Worm (Caenorhabditis elegans) whole organism, midembryonic: ENCODE measurements around the gene C01G10.6.

Experiments
- T22C8.4 ChIP-seq: fragments of 200-800 bp; sonication (Bioruptor generic); IDR thresholded peaks from 2 replicates; pipeline ENCODE4 v1.3.6; 2022; ENCODE audit warnings: missing genetic modification characterization, missing compliant biosample characterization
- cog-1 ChIP-seq: sonication (generic microtip); optimal IDR thresholded peaks from 2 replicates; lab custom pipeline; 2016; ENCODE audit warnings: missing genetic modification characterization, missing compliant biosample characterization
- flt-1 ChIP-seq: fragments of 200-800 bp; sonication (Bioruptor generic); IDR thresholded peaks from 2 replicates; pipeline ENCODE4 v1.3.6; 2022; ENCODE audit warnings: missing genetic modification characterization, missing compliant biosample characterization
- klf-2 ChIP-seq: fragments of 200-800 bp; sonication (Bioruptor generic); conservative IDR thresholded peaks from 2 replicates; pipeline ENCODE4 v1.3.6; 2022; ENCODE audit warnings: missing genetic modification reagents, missing genetic modification characterization, missing compliant biosample characterization
- med-1 ChIP-seq: sonication (generic microtip); optimal IDR thresholded peaks from 2 replicates; lab custom pipeline; 2017; ENCODE audit warnings: missing genetic modification characterization, mild to moderate bottlenecking, missing compliant biosample characterization, antibody characterized with exemption, missing genetic modification reagents; ENCODE audit not compliant: insufficient read depth
- ref-1 ChIP-seq: fragments of 200-800 bp; sonication (Bioruptor generic); conservative IDR thresholded peaks from 2 replicates; pipeline ENCODE4 v1.3.6; 2022; ENCODE audit warnings: missing genetic modification reagents, missing genetic modification characterization, missing compliant biosample characterization
- tab-1 ChIP-seq: fragments of 200-800 bp; sonication (Bioruptor generic); IDR thresholded peaks from 2 replicates; pipeline ENCODE4 v1.3.6; 2022; ENCODE audit warnings: missing genetic modification characterization, missing compliant biosample characterization
- ztf-23 ChIP-seq: fragments of 200-800 bp; sonication (Bioruptor generic); IDR thresholded peaks from 2 replicates; pipeline ENCODE4 v1.3.6; 2022; ENCODE audit warnings: missing genetic modification reagents, missing genetic modification characterization, missing compliant biosample characterization
- ztf-29 ChIP-seq: fragments of 200-800 bp; sonication (Bioruptor generic); IDR thresholded peaks from 2 replicates; pipeline ENCODE4 v1.3.6; 2022; ENCODE audit warnings: missing genetic modification reagents, missing genetic modification characterization, missing compliant biosample characterization

The C01G10.6 gene

DNA sequence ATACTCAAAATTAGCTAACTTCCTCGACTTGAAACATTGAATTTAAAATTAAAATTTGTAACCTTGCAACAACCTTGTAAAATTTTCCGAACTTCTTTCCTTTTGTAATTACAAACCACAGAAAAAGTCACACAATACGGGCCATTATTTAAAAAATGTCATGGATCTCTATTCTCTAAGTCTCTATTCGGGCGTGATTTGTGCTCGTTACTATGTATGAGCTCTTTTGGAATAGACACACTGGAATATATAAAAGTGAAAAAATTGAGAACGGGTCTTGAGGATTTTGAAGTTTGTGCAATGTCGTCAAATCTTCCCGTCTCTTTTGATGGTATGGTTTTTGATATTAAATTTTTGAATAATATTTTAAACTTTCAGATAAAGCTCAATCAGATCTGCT lies 40.5 kb downstream of the C01G10.6 start, which contains the start of gene srr-7:
TSS of gene srr-7 (plus strand) at position 301 of the 400 bp plus-strand sequence.
- TF ChIP-seq ztf-23 (GFP tag; lab: Robert Waterston, UW) (no peak), cog-1 (no peak), med-1 (GFP tag; lab: Kevin White, UChicago) (no peak), tab-1 (GFP tag; lab: Robert Waterston, UW) (no peak), ztf-29 (no peak), ref-1 (GFP tag; lab: Robert Waterston, UW) (no peak), klf-2 (GFP tag; lab: Robert Waterston, UW) (no peak), T22C8.4 (GFP tag; lab: Robert Waterston, UW) (no peak), flt-1 (GFP tag; lab: Robert Waterston, UW) (no peak)

DNA sequence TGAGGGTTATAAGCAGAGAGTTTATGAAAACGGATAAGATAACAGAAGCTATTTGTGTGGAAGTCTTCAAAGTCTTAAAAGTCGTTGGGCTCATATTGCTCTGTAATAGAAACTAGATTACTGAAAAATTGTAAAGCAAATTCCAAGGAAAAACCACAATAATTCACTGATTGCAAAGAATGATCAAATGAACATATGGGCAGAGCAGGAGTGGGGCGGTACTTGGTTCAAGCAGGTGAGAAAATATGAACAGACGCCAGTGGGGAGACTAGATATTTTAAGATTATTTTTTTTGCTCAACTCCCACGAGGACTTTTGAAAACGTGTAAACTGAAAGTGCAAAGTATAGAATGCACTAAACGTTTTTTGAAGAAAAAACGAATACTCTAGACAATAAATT lies 45.0 kb downstream of the C01G10.6 start, which contains the start of gene str-171:
TSS of gene str-171 (minus strand) at position 101 of the 400 bp plus-strand sequence.
- no peak for TF ChIP-seq klf-2 (GFP tag; lab: Robert Waterston, UW)
- TF ChIP-seq T22C8.4 (GFP tag; lab: Robert Waterston, UW), result no peak
- TF ChIP-seq ref-1 (GFP tag; lab: Robert Waterston, UW), result no peak
- no peak for TF ChIP-seq cog-1
- no peak for TF ChIP-seq flt-1 (GFP tag; lab: Robert Waterston, UW)
- TF ChIP-seq ztf-23 (GFP tag; lab: Robert Waterston, UW), result no peak
- no peak for TF ChIP-seq tab-1 (GFP tag; lab: Robert Waterston, UW)
- no peak for TF ChIP-seq ztf-29
- no peak for TF ChIP-seq med-1 (GFP tag; lab: Kevin White, UChicago)

DNA sequence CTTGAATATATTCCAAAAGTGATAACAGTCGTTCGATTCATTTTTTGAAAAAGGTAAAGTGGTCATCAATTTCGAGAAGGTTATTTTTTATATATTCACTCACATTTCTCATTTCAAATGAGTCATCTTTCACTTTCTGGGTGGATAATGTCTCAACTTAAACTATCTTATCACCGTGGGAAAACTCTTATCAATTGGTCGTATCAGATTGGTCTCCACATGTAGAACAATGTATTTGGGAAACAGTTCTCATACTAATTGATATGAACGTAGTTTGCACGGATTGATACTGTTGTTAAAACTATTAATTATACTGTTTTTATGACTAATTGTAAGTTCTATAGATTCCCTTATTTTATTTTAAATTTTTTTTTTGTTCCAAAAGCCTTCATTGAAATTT lies 46.4 kb downstream of the C01G10.6 start:
- TF ChIP-seq T22C8.4 (GFP tag; lab: Robert Waterston, UW) (no peak), klf-2 (GFP tag; lab: Robert Waterston, UW) (no peak), flt-1 (GFP tag; lab: Robert Waterston, UW) (no peak), ztf-23 (GFP tag; lab: Robert Waterston, UW) (no peak), tab-1 (GFP tag; lab: Robert Waterston, UW) (no peak), ref-1 (GFP tag; lab: Robert Waterston, UW) (no peak), ztf-29 (no peak), cog-1 (no peak), med-1 (GFP tag; lab: Kevin White, UChicago) (no peak)

DNA sequence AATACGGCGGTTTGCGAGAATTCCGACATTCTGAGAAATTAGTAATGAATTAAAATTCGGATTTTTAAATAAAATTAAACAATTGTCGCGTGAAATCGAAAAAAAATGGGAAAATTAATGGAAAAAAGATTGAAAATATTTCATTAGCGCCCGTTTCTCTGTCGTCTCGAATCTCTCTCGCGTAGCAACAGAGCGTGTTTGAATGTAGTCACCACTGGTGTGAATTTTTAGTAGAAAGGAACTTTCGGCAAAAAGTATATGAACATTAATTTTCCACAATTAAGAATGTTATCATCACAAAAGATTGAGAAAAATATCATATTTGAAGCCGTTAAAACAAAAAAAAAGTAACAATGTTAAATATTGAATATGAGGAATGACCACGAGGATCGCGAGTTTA lies 49.3 kb downstream of the C01G10.6 start, which contains the start of gene aipl-1:
TSS of gene aipl-1 (minus strand) at position 30 of the 400 bp plus-strand sequence.
- 0 out of 2 replicates have a peak, but pooled peaks have one; percentile 37 for TF ChIP-seq ztf-23 (GFP tag; lab: Robert Waterston, UW)
- TF ChIP-seq cog-1, result peak; percentile 1
- no peak for TF ChIP-seq T22C8.4 (GFP tag; lab: Robert Waterston, UW)
